4 fruit fly cellular contexts compared by ENCODE assay signal in genomic region chr2L:5096222-5096621, dm6.
TF ChIP-seq lines count a peak whose summit lies in the region.

Gene CG4230, plus strand, starts transcription at chr2L:5096227.

- TF ChIP-seq CTCF in whole organism, embryonic (GFP tag; optimal IDR thresholded peaks at IDR 0.05; lab: Kevin White, UChicago), result peak; percentile 54

TF ChIP-seq in whole organism, adult, 20 proteins besides CTCF, POLR2A, EP300 and RAD21:
- peak; percentile 5 for TF ChIP-seq cic (GFP tag; optimal IDR thresholded peaks at IDR 0.05; lab: Kevin White, UChicago)
- no peak for TF ChIP-seq CG33017 (tag; optimal IDR thresholded peaks at IDR 0.05; lab: Kevin White, UChicago)
- TF ChIP-seq toe (GFP tag; optimal IDR thresholded peaks at IDR 0.05; lab: Kevin White, UChicago), result no peak
- no peak for TF ChIP-seq Crg-1 (GFP tag; optimal IDR thresholded peaks at IDR 0.05; lab: Kevin White, UChicago)
- TF ChIP-seq Mnt (GFP tag; optimal IDR thresholded peaks at IDR 0.05; lab: Kevin White, UChicago), result peak; percentile 10
- TF ChIP-seq CG7101 (tag; optimal IDR thresholded peaks at IDR 0.05; lab: Kevin White, UChicago), result no peak
- peak; percentile 11 for TF ChIP-seq CG14711 (tag; optimal IDR thresholded peaks at IDR 0.05; lab: Kevin White, UChicago)
- peak; percentile 45 for TF ChIP-seq bab1 (GFP tag; optimal IDR thresholded peaks at IDR 0.05; lab: Kevin White, UChicago)
TF ChIP-seq in whole organism, adult: peak in this region for 4.

TF ChIP-seq in whole organism, embryonic, 481 proteins besides CTCF, POLR2A, EP300 and RAD21 (continues in another document):
- TF ChIP-seq CG8944 (GFP tag; optimal IDR thresholded peaks at IDR 0.05; lab: Kevin White, UChicago), result no peak
- TF ChIP-seq CG14014 (GFP tag; IDR thresholded peaks at IDR 0.05; lab: Robert Waterston, UW), result no peak
- TF ChIP-seq fd102C (GFP tag; optimal IDR thresholded peaks at IDR 0.05; lab: Kevin White, UChicago), result no peak
- TF ChIP-seq pan (optimal IDR thresholded peaks at IDR 0.05; lab: Kevin White, UChicago), result no peak
- TF ChIP-seq pan (GFP tag; optimal IDR thresholded peaks at IDR 0.05 in 1 of 2, IDR thresholded peaks at IDR 0.05 in 1 of 2), result no peak
- no peak for TF ChIP-seq ken (GFP tag; IDR thresholded peaks at IDR 0.05; lab: Robert Waterston, UW)
- TF ChIP-seq klu (GFP tag; IDR thresholded peaks at IDR 0.05; lab: Robert Waterston, UW), result no peak
- TF ChIP-seq CG10979 (tag; optimal IDR thresholded peaks at IDR 0.05; lab: Kevin White, UChicago), result no peak
- TF ChIP-seq ap (GFP tag; IDR thresholded peaks at IDR 0.05; lab: Robert Waterston, UW), result no peak
- TF ChIP-seq dimm (GFP tag; IDR thresholded peaks at IDR 0.05; lab: Robert Waterston, UW), result no peak
- no peak for TF ChIP-seq insv (GFP tag; optimal IDR thresholded peaks at IDR 0.05; lab: Kevin White, UChicago)
- no peak for TF ChIP-seq lbe (GFP tag; optimal IDR thresholded peaks at IDR 0.05; lab: Kevin White, UChicago)
- no peak for TF ChIP-seq Oaz (GFP tag; IDR thresholded peaks at IDR 0.05; lab: Robert Waterston, UW)
- no peak for TF ChIP-seq hkb (optimal IDR thresholded peaks at IDR 0.05; lab: Kevin White, UChicago)
- no peak for TF ChIP-seq hkb (GFP tag; IDR thresholded peaks at IDR 0.05; lab: Robert Waterston, UW)
- TF ChIP-seq zen2 (GFP tag; IDR thresholded peaks at IDR 0.05; lab: Robert Waterston, UW; ENCODE audit: partially characterized antibody), result peak; percentile 69; the same call in 2 of the 3 replicates
- TF ChIP-seq CG17568 (GFP tag; optimal IDR thresholded peaks at IDR 0.05; lab: Kevin White, UChicago), result peak; percentile 36
- peak; percentile 69; the same call in 2 of the 3 replicates for TF ChIP-seq CG14860 (GFP tag; IDR thresholded peaks at IDR 0.05; lab: Robert Waterston, UW; ENCODE audit: partially characterized antibody)
- TF ChIP-seq CG15011 (GFP tag; optimal IDR thresholded peaks at IDR 0.05; lab: Kevin White, UChicago), result no peak
- no peak for TF ChIP-seq Spps (tag; optimal IDR thresholded peaks at IDR 0.05; lab: Kevin White, UChicago)
- TF ChIP-seq HmgZ (tag; optimal IDR thresholded peaks at IDR 0.05; lab: Kevin White, UChicago), result peak; percentile 30
- peak; percentile 83 for TF ChIP-seq BEAF-32 (GFP tag; optimal IDR thresholded peaks at IDR 0.05; lab: Kevin White, UChicago)
- no peak for TF ChIP-seq slp2 (GFP tag; optimal IDR thresholded peaks at IDR 0.05; lab: Kevin White, UChicago)
- no peak for TF ChIP-seq CG8924 (tag; optimal IDR thresholded peaks at IDR 0.05; lab: Kevin White, UChicago)
- TF ChIP-seq CG16863 (GFP tag; optimal IDR thresholded peaks at IDR 0.05; lab: Kevin White, UChicago), result no peak
- TF ChIP-seq oc (tag; optimal IDR thresholded peaks at IDR 0.05; lab: Kevin White, UChicago), result no peak
- no peak for TF ChIP-seq Asciz (GFP tag; optimal IDR thresholded peaks at IDR 0.05; lab: Kevin White, UChicago)
- no peak for TF ChIP-seq Dbx (GFP tag; IDR thresholded peaks at IDR 0.05; lab: Robert Waterston, UW)
- TF ChIP-seq Sin3A (optimal IDR thresholded peaks at IDR 0.05; lab: Kevin White, UChicago), result no peak

TF ChIP-seq in whole organism, prepupa, 60 proteins besides CTCF, POLR2A, EP300 and RAD21:
- peak; percentile 52 for TF ChIP-seq Eip78C (GFP tag; lab: Kevin White, UChicago)
- TF ChIP-seq svp (GFP tag; lab: Kevin White, UChicago), result no peak
- no peak for TF ChIP-seq Blimp-1 (GFP tag; optimal IDR thresholded peaks at IDR 0.05; lab: Kevin White, UChicago)
- TF ChIP-seq esn (GFP tag; optimal IDR thresholded peaks at IDR 0.05; lab: Kevin White, UChicago), result peak; percentile 5
- no peak for TF ChIP-seq Gug (GFP tag; IDR thresholded peaks at IDR 0.05; lab: Robert Waterston, UW)
- peak; percentile 87 for TF ChIP-seq achi (GFP tag; optimal IDR thresholded peaks at IDR 0.05; lab: Kevin White, UChicago)
- TF ChIP-seq CG6792 (GFP tag; optimal IDR thresholded peaks at IDR 0.05; lab: Kevin White, UChicago), result no peak
- TF ChIP-seq Ets96B (tag; optimal IDR thresholded peaks at IDR 0.05; lab: Kevin White, UChicago), result no peak
- TF ChIP-seq topi (GFP tag; optimal IDR thresholded peaks at IDR 0.05; lab: Kevin White, UChicago), result no peak
- TF ChIP-seq Eip75B (GFP tag; optimal IDR thresholded peaks at IDR 0.05; lab: Kevin White, UChicago), result no peak
- no peak for TF ChIP-seq CG8119 (GFP tag; IDR thresholded peaks at IDR 0.05; lab: Robert Waterston, UW)
- TF ChIP-seq CG34406 (GFP tag; optimal IDR thresholded peaks at IDR 0.05; lab: Kevin White, UChicago), result no peak
- TF ChIP-seq CG15336 (GFP tag; IDR thresholded peaks at IDR 0.05; lab: Robert Waterston, UW), result no peak
- TF ChIP-seq CG1621 (tag; optimal IDR thresholded peaks at IDR 0.05; lab: Kevin White, UChicago), result peak; percentile 71
- no peak for TF ChIP-seq fd59A (GFP tag; optimal IDR thresholded peaks at IDR 0.05; lab: Kevin White, UChicago)

TF ChIP-seq in whole organism, wandering third instar larva, 38 proteins besides CTCF, POLR2A, EP300 and RAD21:
- TF ChIP-seq Hnf4 (GFP tag; optimal IDR thresholded peaks at IDR 0.05; lab: Kevin White, UChicago) (no peak), tai (GFP tag; optimal IDR thresholded peaks at IDR 0.05; lab: Kevin White, UChicago) (no peak), Sp1 (GFP tag; optimal IDR thresholded peaks at IDR 0.05; lab: Kevin White, UChicago) (no peak), brk (GFP tag; optimal IDR thresholded peaks at IDR 0.05; lab: Kevin White, UChicago) (peak; percentile 28), CG9705 (GFP tag; optimal IDR thresholded peaks at IDR 0.05; lab: Kevin White, UChicago) (no peak), Dfd (GFP tag; optimal IDR thresholded peaks at IDR 0.05; lab: Kevin White, UChicago) (no peak), Myc (optimal IDR thresholded peaks at IDR 0.05; lab: Kevin White, UChicago) (no peak), rgr (GFP tag; optimal IDR thresholded peaks at IDR 0.05; lab: Kevin White, UChicago) (peak; percentile 9), CrebA (GFP tag; optimal IDR thresholded peaks at IDR 0.05; lab: Kevin White, UChicago; ENCODE audit: borderline replicate concordance) (no peak), lola (GFP tag; optimal IDR thresholded peaks at IDR 0.05; lab: Kevin White, UChicago) (no peak), Hr83 (GFP tag; optimal IDR thresholded peaks at IDR 0.05; lab: Kevin White, UChicago; ENCODE audit: poor library complexity, severe bottlenecking) (peak; percentile 1), dsf (GFP tag; optimal IDR thresholded peaks at IDR 0.05; lab: Kevin White, UChicago; ENCODE audit: borderline replicate concordance) (no peak), h (GFP tag; optimal IDR thresholded peaks at IDR 0.05; lab: Kevin White, UChicago) (no peak), Jra (GFP tag; optimal IDR thresholded peaks at IDR 0.05; lab: Kevin White, UChicago) (no peak), br (GFP tag; optimal IDR thresholded peaks at IDR 0.05; lab: Kevin White, UChicago) (no peak), Mio (GFP tag; optimal IDR thresholded peaks at IDR 0.05; lab: Kevin White, UChicago) (no peak), usp (GFP tag; optimal IDR thresholded peaks at IDR 0.05; lab: Kevin White, UChicago) (no peak), foxo (GFP tag; optimal IDR thresholded peaks at IDR 0.05; lab: Kevin White, UChicago) (no peak), fru (GFP tag; optimal IDR thresholded peaks at IDR 0.05; lab: Kevin White, UChicago) (no peak), Hr78 (GFP tag; optimal IDR thresholded peaks at IDR 0.05; lab: Kevin White, UChicago) (no peak), jim (GFP tag; optimal IDR thresholded peaks at IDR 0.05; lab: Kevin White, UChicago) (no peak), Rel (GFP tag; optimal IDR thresholded peaks at IDR 0.05; lab: Kevin White, UChicago) (no peak), Rel (tag; optimal IDR thresholded peaks at IDR 0.05; lab: Kevin White, UChicago) (peak; percentile 90), CG32264 (GFP tag; optimal IDR thresholded peaks at IDR 0.05; lab: Kevin White, UChicago) (no peak)
